Fruit fly (Drosophila melanogaster) whole organism, prepupa: ENCODE data around the gene CG43813.

Experiments used
- CG11762 ChIP-seq: fragments of 200-800 bp; sonication (Bioruptor generic); optimal IDR thresholded peaks from 3 replicates; lab custom pipeline; 2016; ENCODE audit warnings: missing biosample characterization, missing genetic modification characterization; ENCODE audit not compliant: insufficient read depth
- CG15336 ChIP-seq: fragments of 200-800 bp; sonication (Bioruptor generic); IDR thresholded peaks from 2 replicates; pipeline ENCODE4 v1.3.6; 2022; ENCODE audit warnings: missing biosample characterization, missing genetic modification characterization
- CG32006 ChIP-seq: fragments of 200-800 bp; sonication (Bioruptor generic); optimal IDR thresholded peaks from 3 replicates; lab custom pipeline; 2017; ENCODE audit warnings: missing biosample characterization, mild to moderate bottlenecking, missing genetic modification characterization
- CG34406 ChIP-seq: fragments of 200-800 bp; sonication (Bioruptor generic); optimal IDR thresholded peaks from 3 replicates; lab custom pipeline; 2016; ENCODE audit warnings: missing biosample characterization, missing genetic modification characterization
- CG6276 ChIP-seq: fragments of 200-800 bp; sonication (Bioruptor generic); optimal IDR thresholded peaks from 2 replicates; lab custom pipeline; 2017; ENCODE audit warnings: missing biosample characterization, mild to moderate bottlenecking, missing genetic modification characterization
- CG6854 ChIP-seq: fragments of 200-800 bp; sonication (Bioruptor generic); optimal IDR thresholded peaks from 2 replicates; lab custom pipeline; 2017; ENCODE audit warnings: missing biosample characterization, mild to moderate bottlenecking, missing genetic modification characterization
- CG9139 ChIP-seq: fragments of 200-800 bp; sonication (Bioruptor generic); optimal IDR thresholded peaks from 3 replicates; lab custom pipeline; 2017; ENCODE audit warnings: missing biosample characterization, mild to moderate bottlenecking, missing genetic modification characterization
- Ets96B ChIP-seq: fragments of 200-800 bp; optimal IDR thresholded peaks from 2 replicates; lab custom pipeline; 2019; ENCODE audit warnings: missing biosample characterization, mild to moderate bottlenecking, missing genetic modification characterization, moderate library complexity
- Lpt ChIP-seq: fragments of 200-800 bp; sonication (Bioruptor generic); optimal IDR thresholded peaks from 3 replicates; lab custom pipeline; 2016; ENCODE audit warnings: missing biosample characterization, missing genetic modification characterization
- OdsH ChIP-seq: fragments of 200-800 bp; sonication (Bioruptor generic); optimal IDR thresholded peaks from 3 replicates; lab custom pipeline; 2016; ENCODE audit warnings: missing biosample characterization, missing genetic modification characterization
- achi ChIP-seq: fragments of 200-800 bp; sonication (Bioruptor generic); optimal IDR thresholded peaks from 3 replicates; lab custom pipeline; 2016; ENCODE audit warnings: missing biosample characterization, missing genetic modification characterization
- dsx ChIP-seq: fragments of 200-800 bp; optimal IDR thresholded peaks from 3 replicates; lab custom pipeline; 2019; ENCODE audit warnings: missing biosample characterization, mild to moderate bottlenecking, missing genetic modification characterization, moderate library complexity; ENCODE audit not compliant: poor library complexity, severe bottlenecking
- fkh ChIP-seq: fragments of 200-800 bp; sonication (Bioruptor generic); optimal IDR thresholded peaks from 3 replicates; lab custom pipeline; 2017; ENCODE audit warnings: missing biosample characterization, mild to moderate bottlenecking, missing genetic modification characterization, moderate library complexity

- TF ChIP-seq CG9139 (GFP tag; lab: Kevin White, UChicago) = no peak
- TF ChIP-seq CG34406 (GFP tag; lab: Kevin White, UChicago) = no peak
- no peak for TF ChIP-seq CG6276 (GFP tag; lab: Kevin White, UChicago)
- no peak for TF ChIP-seq CG11762 (GFP tag; lab: Kevin White, UChicago)
- no peak for TF ChIP-seq dsx (GFP tag; lab: Kevin White, UChicago)
- no peak for TF ChIP-seq CG32006 (GFP tag; lab: Kevin White, UChicago)
- no peak for TF ChIP-seq CG15336 (GFP tag; lab: Robert Waterston, UW)
- TF ChIP-seq Lpt = no peak
- TF ChIP-seq OdsH (GFP tag; lab: Kevin White, UChicago) = no peak
- TF ChIP-seq CG6854 (GFP tag; lab: Kevin White, UChicago) = no peak
- TF ChIP-seq fkh (GFP tag; lab: Kevin White, UChicago) = peak; percentile 41
- no peak for TF ChIP-seq achi (GFP tag; lab: Kevin White, UChicago)
- no peak for TF ChIP-seq Ets96B (tag; lab: Kevin White, UChicago)
These were observed 3.8 kb upstream of the CG43813 start for dm6 chr2L:12347862-12348261.
